Fruit fly (Drosophila melanogaster) whole organism, wandering third instar larva: ENCODE data around the gene CG10359.

Source experiments
- GATAd ChIP-seq: sonication (Bioruptor generic); optimal IDR thresholded peaks from 2 replicates; lab custom pipeline; 2016; ENCODE audit warnings: missing biosample characterization, missing genetic modification characterization
- Jra ChIP-seq: sonication (Bioruptor generic); optimal IDR thresholded peaks from 2 replicates; lab custom pipeline; 2016; ENCODE audit warnings: missing biosample characterization, missing genetic modification characterization
- OdsH ChIP-seq: fragments of 200-800 bp; sonication (Bioruptor generic); optimal IDR thresholded peaks from 2 replicates; lab custom pipeline; 2016; ENCODE audit warnings: missing biosample characterization, mild to moderate bottlenecking, missing genetic modification characterization
- Vsx2 ChIP-seq: fragments of 200-300, 225-300 bp; sonication (Bioruptor generic); optimal IDR thresholded peaks from 2 replicates; lab custom pipeline; 2018; ENCODE audit warnings: missing biosample characterization, missing genetic modification characterization; ENCODE audit not compliant: partially characterized antibody
- fru ChIP-seq: fragments of 200-800 bp; sonication (Bioruptor generic); optimal IDR thresholded peaks from 3 replicates; lab custom pipeline; 2016; ENCODE audit warnings: missing biosample characterization, mild to moderate bottlenecking, missing genetic modification characterization
- sage ChIP-seq: fragments of 200-800 bp; sonication (Bioruptor generic); optimal IDR thresholded peaks from 2 replicates; lab custom pipeline; 2016; ENCODE audit warnings: missing biosample characterization, mild to moderate bottlenecking, missing genetic modification characterization
- tai ChIP-seq: sonication (Bioruptor generic); optimal IDR thresholded peaks from 2 replicates; lab custom pipeline; 2016; ENCODE audit warnings: missing biosample characterization, missing genetic modification characterization
- usp ChIP-seq: fragments of >200 bp; optimal IDR thresholded peaks from 2 replicates; lab custom pipeline; 2017; ENCODE audit warnings: missing biosample characterization, missing genetic modification characterization

- no peak for TF ChIP-seq fru (GFP tag; lab: Kevin White, UChicago)
- no peak for TF ChIP-seq OdsH (GFP tag; lab: Kevin White, UChicago)
- TF ChIP-seq tai (GFP tag; lab: Kevin White, UChicago) = no peak
- TF ChIP-seq GATAd (GFP tag; lab: Kevin White, UChicago) = no peak
- no peak for TF ChIP-seq usp (GFP tag; lab: Kevin White, UChicago)
- TF ChIP-seq sage (GFP tag; lab: Kevin White, UChicago) = no peak
- TF ChIP-seq Vsx2 = no peak
- TF ChIP-seq Jra (GFP tag; lab: Kevin White, UChicago) = no peak
Measured at dm6 chr3L:3624876-3625275, 12.9 kb downstream of the CG10359 start.
